Fruit fly (Drosophila melanogaster): ENCODE data around the gene PTPMT1.

PTPMT1 gene

dm6 chr3R:23722680-23723372 lies 35.3 kb upstream of the PTPMT1 start, which contains the start of gene CG10365 (continued):
- TF ChIP-seq cwo (GFP tag; optimal IDR thresholded peaks at IDR 0.05) (peak; percentile 90), CG3407 (GFP tag; optimal IDR thresholded peaks at IDR 0.05) (peak; percentile 54), Oli (tag; optimal IDR thresholded peaks at IDR 0.05) (peak; percentile 85), CG14965 (GFP tag; optimal IDR thresholded peaks at IDR 0.05; ENCODE audit: borderline replicate concordance) (no peak), CG34376 (GFP tag; optimal IDR thresholded peaks at IDR 0.05) (peak; percentile 22), CG8388 (GFP tag; optimal IDR thresholded peaks at IDR 0.05) (peak; percentile 90), CG2129 (GFP tag; IDR thresholded peaks at IDR 0.05; ENCODE audit: partially characterized antibody) (no peak), unc-4 (GFP tag; IDR thresholded peaks at IDR 0.05; ENCODE audit: partially characterized antibody) (0 out of 2 replicates have a peak, but pooled peaks have one; percentile 12), CG6689 (GFP tag; IDR thresholded peaks at IDR 0.05) (peak; percentile 86), CG3163 (GFP tag; optimal IDR thresholded peaks at IDR 0.05) (no peak), CG11093 (GFP tag; IDR thresholded peaks at IDR 0.05) (peak; percentile 69; the same call in 2 of the 3 replicates), CG12769 (tag; optimal IDR thresholded peaks at IDR 0.05) (peak; percentile 70), CG9797 (GFP tag; optimal IDR thresholded peaks at IDR 0.05) (no peak), fd64A (GFP tag; optimal IDR thresholded peaks at IDR 0.05) (no peak), sqz (GFP tag; optimal IDR thresholded peaks at IDR 0.05) (peak; percentile 52), Jarid2 (GFP tag; optimal IDR thresholded peaks at IDR 0.05) (no peak), CG31224 (GFP tag; IDR thresholded peaks at IDR 0.05) (no peak), Ravus (GFP tag; IDR thresholded peaks at IDR 0.05) (peak; percentile 76), tio (GFP tag; optimal IDR thresholded peaks at IDR 0.05) (peak; percentile 59), CG17612 (GFP tag; IDR thresholded peaks at IDR 0.05) (peak; percentile 72), ase (GFP tag; IDR thresholded peaks at IDR 0.05) (peak; percentile 58; the same call in 1 of the 3 replicates), CG6854 (GFP tag; optimal IDR thresholded peaks at IDR 0.05) (peak; percentile 91), Hand (GFP tag; optimal IDR thresholded peaks at IDR 0.05) (peak; percentile 88), ci (GFP tag; IDR thresholded peaks at IDR 0.05) (peak; percentile 61; the same call in 1 of the 3 replicates), fd102C (GFP tag; optimal IDR thresholded peaks at IDR 0.05) (no peak), CG4328 (GFP tag; optimal IDR thresholded peaks at IDR 0.05) (peak; percentile 58), fd3F (GFP tag; optimal IDR thresholded peaks at IDR 0.05) (peak; percentile 90), luna (GFP tag; optimal IDR thresholded peaks at IDR 0.05) (no peak), her (GFP tag; optimal IDR thresholded peaks at IDR 0.05) (no peak), CG14441 (GFP tag; IDR thresholded peaks at IDR 0.05) (peak; percentile 83), CG17186 (GFP tag; optimal IDR thresholded peaks at IDR 0.05) (no peak), CG12071 (GFP tag; optimal IDR thresholded peaks at IDR 0.05) (no peak), Nf-YC (tag; optimal IDR thresholded peaks at IDR 0.05) (peak; percentile 64), vfl (GFP tag; optimal IDR thresholded peaks at IDR 0.05) (no peak), ato (GFP tag; IDR thresholded peaks at IDR 0.05; ENCODE audit: partially characterized antibody) (no peak), p53 (GFP tag; optimal IDR thresholded peaks at IDR 0.05) (no peak), dmrt99B (tag; optimal IDR thresholded peaks at IDR 0.05) (peak; percentile 95), CG13296 (GFP tag; optimal IDR thresholded peaks at IDR 0.05) (peak; percentile 91), h (optimal IDR thresholded peaks at IDR 0.05) (no peak), mld (GFP tag; IDR thresholded peaks at IDR 0.05; ENCODE audit: partially characterized antibody) (no peak), CG13775 (GFP tag; optimal IDR thresholded peaks at IDR 0.05) (peak; percentile 71), CG10543 (GFP tag; optimal IDR thresholded peaks at IDR 0.05) (peak; percentile 69), Xbp1 (GFP tag; optimal IDR thresholded peaks at IDR 0.05) (peak; percentile 77), slp2 (GFP tag; optimal IDR thresholded peaks at IDR 0.05) (no peak), wek (GFP tag; optimal IDR thresholded peaks at IDR 0.05) (no peak), CG43689 (GFP tag; IDR thresholded peaks at IDR 0.05) (peak; percentile 59), CG17802 (tag; optimal IDR thresholded peaks at IDR 0.05) (no peak), D19A (tag; optimal IDR thresholded peaks at IDR 0.05) (peak; percentile 76), CG6254 (GFP tag; optimal IDR thresholded peaks at IDR 0.05) (peak; percentile 52)
